Worm (Caenorhabditis elegans) whole organism, L4/young adult: ENCODE data around the gene F10A3.17.

Experiments
- W03F9.2 ChIP-seq: fragments of 150-350 bp; optimal IDR thresholded peaks from 2 replicates; lab custom pipeline; 2014; ENCODE audit warnings: missing biosample characterization, missing genetic modification characterization
- dao-5 ChIP-seq: sonication (generic microtip); optimal IDR thresholded peaks from 2 replicates; lab custom pipeline; 2016; ENCODE audit warnings: missing genotype, missing genetic modification characterization, moderate library complexity, missing compliant biosample characterization
- him-1 ChIP-seq: sonication (generic microtip); optimal IDR thresholded peaks from 2 replicates; lab custom pipeline; 2016; ENCODE audit warnings: missing genotype, missing genetic modification reagents, missing genetic modification characterization, missing compliant biosample characterization

DNA sequence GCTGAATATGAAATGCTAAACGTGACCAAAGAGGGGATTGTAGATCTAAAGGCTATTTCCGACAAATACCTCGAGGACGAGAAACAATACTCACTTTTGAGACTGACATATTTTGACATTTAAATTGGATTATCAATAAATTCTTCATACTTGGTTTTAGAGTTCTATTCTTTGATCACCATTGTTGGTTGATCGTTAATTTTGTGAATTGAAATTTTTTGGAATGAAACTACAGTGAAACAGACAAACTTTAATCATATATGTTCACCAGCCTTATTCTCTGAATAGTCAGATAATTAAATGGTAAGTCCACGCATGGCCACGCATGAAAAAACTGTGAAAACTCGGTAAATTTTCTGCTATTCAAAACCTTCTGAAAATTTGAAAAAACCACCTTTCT, 43.1 kb upstream of the F10A3.17 start, which contains the start of gene F11A5.18:
- TF ChIP-seq him-1 (no peak), W03F9.2 (tag; lab: Kevin White, UChicago) (no peak), dao-5 (tag; lab: Kevin White, UChicago) (no peak)
